Worm (Caenorhabditis elegans) whole organism, L1 larva: Measurements from ENCODE around the gene clr-1.

Source experiments
- alr-1 ChIP-seq: fragments of 200-800 bp; sonication (Bioruptor generic); optimal IDR thresholded peaks from 2 replicates; lab custom pipeline; 2018; ENCODE audit warnings: borderline replicate concordance, mild to moderate bottlenecking, missing genetic modification characterization, missing compliant biosample characterization
- dsc-1 ChIP-seq: sonication (generic microtip); optimal IDR thresholded peaks from 2 replicates; lab custom pipeline; 2016; ENCODE audit warnings: mild to moderate bottlenecking, missing genetic modification characterization, missing compliant biosample characterization
- egl-27 ChIP-seq, 2 experiments: fragments of 150-350 bp in 1 of 2; sonication (generic microtip); optimal IDR thresholded peaks; 3 replicates each; lab custom pipeline; 2017 to 2018; ENCODE audit warnings: missing biosample characterization in 2 of 2, missing genetic modification characterization in 2 of 2, missing genetic modification reagents in 2 of 2
- elt-2 ChIP-seq: sonication (generic microtip); optimal IDR thresholded peaks from 2 replicates; lab custom pipeline; 2016; ENCODE audit warnings: missing genetic modification characterization, mild to moderate bottlenecking, inconsistent platforms, missing compliant biosample characterization, missing genetic modification reagents
- mab-9 ChIP-seq: fragments of 200-800 bp; sonication (Bioruptor generic); IDR thresholded peaks from 2 replicates; pipeline ENCODE4 v1.3.6; 2022; ENCODE audit warnings: missing genetic modification reagents, missing genetic modification characterization, missing compliant biosample characterization
- mef-2 ChIP-seq: fragments of 150-350 bp; optimal IDR thresholded peaks from 2 replicates; lab custom pipeline; 2014; ENCODE audit warnings: missing biosample characterization, missing genetic modification characterization
- nhr-11 ChIP-seq: fragments of 150-350 bp; optimal IDR thresholded peaks from 2 replicates; lab custom pipeline; 2014; ENCODE audit warnings: missing biosample characterization, missing genetic modification characterization
- nhr-20 ChIP-seq: sonication (generic microtip); optimal IDR thresholded peaks from 2 replicates; lab custom pipeline; 2016; ENCODE audit warnings: mild to moderate bottlenecking, missing genetic modification characterization, missing compliant biosample characterization
- nhr-237 ChIP-seq: fragments of 150-350 bp; optimal IDR thresholded peaks from 2 replicates; lab custom pipeline; 2014; ENCODE audit warnings: missing biosample characterization, missing genetic modification characterization
- nhr-28 ChIP-seq: fragments of 150-350 bp; optimal IDR thresholded peaks from 2 replicates; lab custom pipeline; 2014; ENCODE audit warnings: missing biosample characterization, missing genetic modification characterization
- nhr-77 ChIP-seq: fragments of 150-350 bp; optimal IDR thresholded peaks from 2 replicates; lab custom pipeline; 2014; ENCODE audit warnings: missing biosample characterization, missing genetic modification characterization
- nhr-85 ChIP-seq: sonication (generic microtip); peaks from one replicate; lab custom pipeline; 2016; ENCODE audit warnings: missing genetic modification characterization, inconsistent platforms, missing compliant biosample characterization
- pag-3 ChIP-seq: sonication (generic microtip); optimal IDR thresholded peaks from 2 replicates; lab custom pipeline; 2017; ENCODE audit warnings: missing genetic modification characterization, mild to moderate bottlenecking, missing compliant biosample characterization, antibody characterized with exemption, borderline replicate concordance; ENCODE audit not compliant: insufficient read depth
- pax-3 ChIP-seq: fragments of 200-800 bp; sonication (Bioruptor generic); optimal IDR thresholded peaks from 2 replicates; lab custom pipeline; 2018; ENCODE audit warnings: mild to moderate bottlenecking, missing genetic modification characterization, moderate library complexity, missing compliant biosample characterization
- pqm-1 ChIP-seq: sonication (generic microtip); optimal IDR thresholded peaks from 3 replicates; lab custom pipeline; 2017; ENCODE audit warnings: missing biosample characterization, missing genetic modification characterization
- skn-1 ChIP-seq: fragments of 150-350 bp; optimal IDR thresholded peaks from 2 replicates; lab custom pipeline; 2014; ENCODE audit warnings: missing biosample characterization, missing genetic modification characterization
- zip-4 ChIP-seq: fragments of 200-800 bp; sonication (Bioruptor generic); optimal IDR thresholded peaks from 2 replicates; lab custom pipeline; 2018; ENCODE audit warnings: mild to moderate bottlenecking, missing genetic modification characterization, moderate library complexity, missing compliant biosample characterization

Gene clr-1

DNA sequence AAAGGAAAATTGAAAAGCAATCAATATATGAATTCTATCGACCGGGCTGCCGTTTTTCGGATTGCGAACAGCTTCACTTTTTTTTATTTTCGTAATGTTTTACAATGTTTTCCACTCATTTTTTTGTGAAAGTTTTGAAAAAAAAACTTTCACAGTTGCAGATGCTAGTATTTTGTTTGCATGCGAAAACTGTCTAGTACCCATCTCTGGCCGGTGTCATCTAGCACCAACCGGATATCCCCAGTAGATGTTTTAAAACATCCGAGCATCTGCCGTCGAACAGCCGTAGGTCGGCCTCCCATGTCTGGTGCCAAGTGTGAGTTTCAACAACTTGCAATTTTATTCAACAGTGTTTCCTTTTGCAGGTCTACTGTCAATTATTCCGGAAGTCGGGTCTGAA is 55.3 kb downstream of the clr-1 start, which contains the start of gene ZK177.12:
TSS of gene ZK177.12 (plus strand) at position 301 of the 400 bp plus-strand sequence.
- TF ChIP-seq egl-27 (tag; optimal IDR thresholded peaks at IDR 0.05; lab: Kevin White, UChicago) (no peak), alr-1 (tag; lab: Kevin White, UChicago) (no peak), nhr-237 (tag; lab: Kevin White, UChicago) (no peak), elt-2 (tag; lab: Kevin White, UChicago) (no peak), nhr-85 (tag; lab: Kevin White, UChicago) (no peak), nhr-28 (tag; lab: Kevin White, UChicago) (no peak), dsc-1 (tag; lab: Kevin White, UChicago) (no peak), zip-4 (GFP tag; lab: Kevin White, UChicago) (no peak), nhr-77 (tag; lab: Kevin White, UChicago) (no peak), pag-3 (tag; lab: Kevin White, UChicago) (no peak), pqm-1 (tag; lab: Kevin White, UChicago) (no peak), nhr-11 (tag; lab: Kevin White, UChicago) (no peak), skn-1 (tag; lab: Kevin White, UChicago) (no peak), nhr-20 (tag; lab: Kevin White, UChicago) (no peak)
- TF ChIP-seq, all 84 proteins: peak for 0

DNA sequence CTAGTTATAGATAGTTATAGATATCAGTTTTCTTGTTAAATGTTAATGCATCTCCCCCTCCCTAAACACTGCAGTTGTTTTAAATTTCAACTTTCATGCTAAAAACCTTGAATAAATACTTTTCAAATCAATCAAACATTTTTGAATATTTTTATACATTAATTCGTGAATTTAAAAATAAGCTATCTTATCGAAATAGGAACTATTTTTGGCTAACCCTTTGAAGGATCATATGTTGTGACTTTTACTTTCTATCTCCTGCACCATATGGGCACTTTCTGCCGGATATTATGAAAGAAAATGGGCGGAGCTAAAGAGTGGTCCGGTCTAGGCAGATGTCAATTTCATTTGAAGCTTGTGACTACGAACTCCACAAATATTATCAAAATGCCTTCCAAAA is 56.5 kb downstream of the clr-1 start, which contains the start of gene ZK177.11:
TSS of gene ZK177.11 (plus strand) at position 301 of the 400 bp plus-strand sequence.
- TF ChIP-seq mab-9 (no peak), mef-2 (tag; lab: Kevin White, UChicago) (no peak), pax-3 (tag; lab: Kevin White, UChicago) (no peak)
- TF ChIP-seq, all 84 proteins: peak for 0
